Worm (Caenorhabditis elegans) whole organism, L2 larva: ENCODE data around the gene C27A2.8.

Source experiments
- C34F6.9 ChIP-seq: fragments of 150-350 bp; optimal IDR thresholded peaks from 2 replicates; lab custom pipeline; 2014; ENCODE audit warnings: missing biosample characterization, missing genetic modification characterization
- R02D3.7 ChIP-seq: fragments of 150-350 bp; optimal IDR thresholded peaks from 2 replicates; lab custom pipeline; 2014; ENCODE audit warnings: missing biosample characterization, missing genetic modification characterization
- Y55F3AM.14 ChIP-seq: fragments of 200-800 bp; sonication (Bioruptor generic); optimal IDR thresholded peaks from 2 replicates; lab custom pipeline; 2018; ENCODE audit warnings: mild to moderate bottlenecking, missing genetic modification characterization, missing compliant biosample characterization
- ZK546.5 ChIP-seq: sonication (generic microtip); optimal IDR thresholded peaks from 2 replicates; lab custom pipeline; 2017; ENCODE audit warnings: missing biosample characterization, missing genetic modification characterization
- aly-2 ChIP-seq: fragments of 150-350 bp; optimal IDR thresholded peaks from 2 replicates; lab custom pipeline; 2014; ENCODE audit warnings: missing biosample characterization, missing genetic modification characterization
- ama-1 ChIP-seq: fragments of 150-350 bp; optimal IDR thresholded peaks from 2 replicates; lab custom pipeline; 2018; ENCODE audit warnings: inconsistent platforms
- blmp-1 ChIP-seq: sonication (generic microtip); optimal IDR thresholded peaks from 2 replicates; lab custom pipeline; 2017; ENCODE audit warnings: missing genetic modification characterization, mild to moderate bottlenecking, missing compliant biosample characterization, antibody characterized with exemption, moderate library complexity; ENCODE audit not compliant: insufficient read depth
- ceh-16 ChIP-seq: fragments of 150-350 bp; optimal IDR thresholded peaks from 2 replicates; lab custom pipeline; 2014; ENCODE audit warnings: missing biosample characterization, missing genetic modification characterization
- ceh-82 ChIP-seq: fragments of 150-350 bp; optimal IDR thresholded peaks from 2 replicates; lab custom pipeline; 2014; ENCODE audit warnings: missing biosample characterization, missing genetic modification characterization
- crh-2 ChIP-seq: sonication (generic microtip); optimal IDR thresholded peaks from 2 replicates; lab custom pipeline; 2017; ENCODE audit warnings: missing biosample characterization, missing genetic modification characterization
- dmd-4 ChIP-seq: sonication (generic microtip); optimal IDR thresholded peaks from 2 replicates; lab custom pipeline; 2017; ENCODE audit warnings: missing biosample characterization, missing genetic modification characterization
- elt-3 ChIP-seq: sonication (generic microtip); optimal IDR thresholded peaks from 2 replicates; lab custom pipeline; 2017; ENCODE audit warnings: missing biosample characterization, missing genetic modification characterization
- fos-1 ChIP-seq: fragments of 150-350 bp; optimal IDR thresholded peaks from 2 replicates; lab custom pipeline; 2014; ENCODE audit warnings: missing biosample characterization, missing genetic modification characterization
- gmeb-1 ChIP-seq: fragments of 150-350 bp; optimal IDR thresholded peaks from 2 replicates; lab custom pipeline; 2014; ENCODE audit warnings: missing biosample characterization, missing genetic modification characterization
- lin-11 ChIP-seq: fragments of 150-350 bp; sonication (generic microtip); optimal IDR thresholded peaks from 2 replicates; lab custom pipeline; 2014; ENCODE audit warnings: missing biosample characterization, missing genetic modification characterization, inconsistent platforms, mixed read lengths
- lin-13 ChIP-seq: fragments of 150-350 bp; optimal IDR thresholded peaks from 2 replicates; lab custom pipeline; 2014; ENCODE audit warnings: missing biosample characterization, missing genetic modification reagents, missing genetic modification characterization
- lin-39 ChIP-seq: fragments of 150-350 bp; optimal IDR thresholded peaks from 2 replicates; lab custom pipeline; 2014; ENCODE audit warnings: missing biosample characterization, missing genetic modification reagents, missing genetic modification characterization
- lsy-2 ChIP-seq, 2 experiments: fragments of 150-350 bp in 1 of 2; sonication (generic microtip) in 1 of 2; optimal IDR thresholded peaks; 2 replicates each; lab custom pipeline; 2014 to 2017; ENCODE audit warnings: missing biosample characterization in 2 of 2, missing genetic modification characterization in 2 of 2
- mab-5 ChIP-seq: fragments of 150-350 bp; optimal IDR thresholded peaks from 2 replicates; lab custom pipeline; 2014; ENCODE audit warnings: missing biosample characterization, missing genetic modification characterization
- mdl-1 ChIP-seq, 2 experiments: fragments of 150-350 bp in 1 of 2; sonication (generic microtip) in 1 of 2; optimal IDR thresholded peaks; 2 replicates each; lab custom pipeline; 2017; ENCODE audit warnings: missing biosample characterization in 2 of 2, missing genetic modification characterization in 2 of 2
- nhr-10 ChIP-seq: sonication (generic microtip); optimal IDR thresholded peaks from 2 replicates; lab custom pipeline; 2017; ENCODE audit warnings: missing biosample characterization, missing genetic modification characterization
- nhr-11 ChIP-seq: fragments of 150-350 bp; optimal IDR thresholded peaks from 2 replicates; lab custom pipeline; 2014; ENCODE audit warnings: missing biosample characterization, missing genetic modification characterization
- nhr-12 ChIP-seq: fragments of 150-350 bp; optimal IDR thresholded peaks from 2 replicates; lab custom pipeline; 2014; ENCODE audit warnings: missing biosample characterization, missing genetic modification characterization
- nhr-129 ChIP-seq: fragments of 150-350 bp; optimal IDR thresholded peaks from 2 replicates; lab custom pipeline; 2014; ENCODE audit warnings: missing biosample characterization, missing genetic modification characterization
- nhr-21 ChIP-seq: fragments of 150-350 bp; optimal IDR thresholded peaks from 2 replicates; lab custom pipeline; 2014; ENCODE audit warnings: missing biosample characterization, missing genetic modification characterization
- nhr-23 ChIP-seq: fragments of 150-350 bp; optimal IDR thresholded peaks from 2 replicates; lab custom pipeline; 2014; ENCODE audit warnings: missing biosample characterization, missing genetic modification reagents, missing genetic modification characterization
- nhr-237 ChIP-seq: fragments of 150-350 bp; optimal IDR thresholded peaks from 2 replicates; lab custom pipeline; 2014; ENCODE audit warnings: missing biosample characterization, missing genetic modification characterization
- nhr-25 ChIP-seq: fragments of 150-350 bp; sonication (generic microtip); optimal IDR thresholded peaks from 3 replicates; lab custom pipeline; 2014; ENCODE audit warnings: missing biosample characterization, missing genetic modification characterization
- nhr-6 ChIP-seq: fragments of 150-350 bp; optimal IDR thresholded peaks from 2 replicates; lab custom pipeline; 2014; ENCODE audit warnings: missing biosample characterization, missing genetic modification characterization
- nhr-77 ChIP-seq: fragments of 150-350 bp; optimal IDR thresholded peaks from 2 replicates; lab custom pipeline; 2014; ENCODE audit warnings: missing biosample characterization, missing genetic modification characterization
- peb-1 ChIP-seq: fragments of 150-350 bp; optimal IDR thresholded peaks from 2 replicates; lab custom pipeline; 2014; ENCODE audit warnings: missing biosample characterization, missing genetic modification characterization
- sem-4 ChIP-seq: fragments of 150-350 bp; optimal IDR thresholded peaks from 2 replicates; lab custom pipeline; 2014; ENCODE audit warnings: missing biosample characterization, missing genetic modification reagents, missing genetic modification characterization
- skn-1 ChIP-seq: sonication (generic microtip); optimal IDR thresholded peaks from 2 replicates; lab custom pipeline; 2017; ENCODE audit warnings: missing biosample characterization, missing genetic modification characterization
- sma-3 ChIP-seq: sonication (generic microtip); optimal IDR thresholded peaks from 2 replicates; lab custom pipeline; 2016; ENCODE audit warnings: missing genetic modification reagents, missing genetic modification characterization, missing compliant biosample characterization
- sma-9 ChIP-seq, 2 experiments: fragments of 150-350 bp in 1 of 2; sonication (generic microtip) in 1 of 2; optimal IDR thresholded peaks; 2 replicates each; lab custom pipeline; 2014 to 2016; ENCODE audit warnings: missing genetic modification characterization in 2 of 2, mild to moderate bottlenecking in 1 of 2, missing biosample characterization in 1 of 2, missing compliant biosample characterization in 1 of 2, missing genetic modification reagents in 1 of 2, moderate library complexity in 1 of 2
- snpc-4 ChIP-seq: fragments of 150-350 bp; optimal IDR thresholded peaks from 2 replicates; lab custom pipeline; 2014; ENCODE audit warnings: missing biosample characterization, missing genetic modification characterization
- unc-39 ChIP-seq: fragments of 150-350 bp; optimal IDR thresholded peaks from 2 replicates; lab custom pipeline; 2014; ENCODE audit warnings: missing biosample characterization, missing genetic modification characterization
- unc-55 ChIP-seq: fragments of 150-350 bp; sonication (generic microtip); optimal IDR thresholded peaks from 3 replicates; lab custom pipeline; 2014; ENCODE audit warnings: missing biosample characterization, missing genetic modification reagents, missing genetic modification characterization
- zag-1 ChIP-seq: fragments of 150-350 bp; optimal IDR thresholded peaks from 2 replicates; lab custom pipeline; 2014; ENCODE audit warnings: missing biosample characterization, missing genetic modification characterization
- ztf-1 ChIP-seq: fragments of 200-800 bp; sonication (Bioruptor generic); conservative IDR thresholded peaks from 2 replicates; pipeline ENCODE4 v1.3.6; 2022; ENCODE audit warnings: missing genetic modification characterization, missing compliant biosample characterization
- ztf-11 ChIP-seq: sonication (generic microtip); optimal IDR thresholded peaks from 2 replicates; lab custom pipeline; 2017; ENCODE audit warnings: missing biosample characterization, missing genetic modification characterization
- ztf-4 ChIP-seq: fragments of 150-350 bp; optimal IDR thresholded peaks from 2 replicates; lab custom pipeline; 2014; ENCODE audit warnings: missing biosample characterization, missing genetic modification characterization

The C27A2.8 gene

DNA sequence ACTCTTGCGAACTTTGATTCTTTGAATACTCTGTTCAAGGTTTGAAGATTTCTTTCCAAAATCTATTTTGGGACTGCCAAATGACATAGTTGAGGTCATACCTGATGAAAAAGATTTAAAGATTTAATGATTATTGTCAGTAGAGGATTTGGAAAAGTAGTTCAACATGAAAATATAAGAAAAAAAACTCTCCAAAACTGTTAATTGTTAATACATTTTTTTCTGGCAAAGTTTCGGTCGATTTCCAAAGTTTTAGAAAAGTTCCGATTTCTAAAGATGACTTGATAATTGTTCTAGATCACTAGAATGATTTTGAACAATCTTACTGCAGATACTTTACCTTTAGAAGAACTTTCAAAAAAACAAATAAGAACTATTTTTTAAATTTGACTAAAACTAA is 3.4 kb upstream of the C27A2.8 start, which contains the start of gene C27A2.7:
Gene C27A2.7, minus strand, starts transcription at position 101 of the 400 bp plus-strand sequence.
- TF ChIP-seq sem-4 (tag; lab: Kevin White, UChicago), result no peak
- no peak for TF ChIP-seq nhr-23 (tag; lab: Kevin White, UChicago)
- TF ChIP-seq nhr-25 (tag; lab: Kevin White, UChicago), result no peak
- TF ChIP-seq crh-2 (tag; lab: Kevin White, UChicago), result no peak
- TF ChIP-seq peb-1 (tag; lab: Kevin White, UChicago), result no peak
- TF ChIP-seq aly-2 (tag; lab: Kevin White, UChicago), result no peak
- TF ChIP-seq sma-9 (GFP tag; optimal IDR thresholded peaks at IDR 0.05; lab: Kevin White, UChicago), result no peak
- no peak for TF ChIP-seq sma-9 (tag; optimal IDR thresholded peaks at IDR 0.05; lab: Kevin White, UChicago)
- TF ChIP-seq ama-1 (lab: Kevin White, UChicago), result no peak
- TF ChIP-seq elt-3 (tag; lab: Kevin White, UChicago), result no peak
- TF ChIP-seq blmp-1 (tag; lab: Kevin White, UChicago), result no peak
- no peak for TF ChIP-seq nhr-129 (tag; lab: Kevin White, UChicago)
- no peak for TF ChIP-seq snpc-4 (tag; lab: Kevin White, UChicago)
- no peak for TF ChIP-seq nhr-21 (tag; lab: Kevin White, UChicago)

DNA sequence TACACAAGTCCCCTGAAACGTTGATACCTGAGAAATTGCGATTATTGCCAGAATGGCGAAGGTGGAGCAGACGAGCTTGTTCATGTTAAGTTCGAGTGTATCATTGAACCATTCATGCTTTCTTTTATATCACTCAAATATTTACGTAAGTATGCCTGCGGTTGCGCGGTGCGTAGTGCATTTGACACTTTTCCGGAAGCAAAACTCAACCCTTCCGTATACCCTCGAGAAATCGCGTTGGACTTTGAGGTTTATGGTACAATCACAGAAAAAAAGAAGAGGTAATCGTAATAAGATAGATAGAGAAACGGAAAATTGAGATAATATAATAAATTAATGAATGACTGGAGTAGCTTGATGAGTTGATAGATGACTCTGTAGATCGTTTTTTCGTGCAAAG is 1.7 kb upstream of the C27A2.8 start, which contains the start of gene idpb-2:
Gene idpb-2, minus strand, starts transcription at position 101 of the 400 bp plus-strand sequence.
- no peak for TF ChIP-seq lin-13 (GFP tag; lab: Kevin White, UChicago)
- no peak for TF ChIP-seq gmeb-1 (tag; lab: Kevin White, UChicago)
- no peak for TF ChIP-seq ama-1 (lab: Kevin White, UChicago)
- TF ChIP-seq sma-9 (GFP tag; optimal IDR thresholded peaks at IDR 0.05; lab: Kevin White, UChicago), result no peak
- no peak for TF ChIP-seq sma-9 (tag; optimal IDR thresholded peaks at IDR 0.05; lab: Kevin White, UChicago)
- no peak for TF ChIP-seq snpc-4 (tag; lab: Kevin White, UChicago)
- TF ChIP-seq ceh-82 (tag; lab: Kevin White, UChicago), result no peak
- TF ChIP-seq R02D3.7 (tag; lab: Kevin White, UChicago), result no peak
- TF ChIP-seq lin-11, result no peak
- no peak for TF ChIP-seq dmd-4
- TF ChIP-seq, all 48 proteins: peak for 0

DNA sequence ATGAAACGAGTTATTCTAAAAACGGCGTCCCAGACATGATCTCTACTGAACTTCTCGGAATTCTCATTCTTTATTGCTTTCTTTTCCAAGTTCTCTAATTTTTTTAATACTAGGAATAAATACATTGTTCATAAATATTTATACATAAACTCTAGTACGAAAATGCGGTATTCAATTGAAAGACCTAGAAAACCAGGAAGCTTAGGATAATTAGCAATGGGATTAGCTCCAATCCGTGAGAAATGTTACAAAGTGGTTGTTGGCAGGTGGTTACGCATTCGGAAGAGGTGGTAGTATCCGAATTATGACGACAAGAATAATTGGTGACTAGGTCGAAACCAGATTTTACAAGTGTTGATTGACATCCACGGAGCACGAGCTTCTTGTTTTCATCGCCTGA is 876 bp downstream of the C27A2.8 start:
- TF ChIP-seq unc-55 (GFP tag; lab: Kevin White, UChicago) (no peak), ZK546.5 (tag; lab: Kevin White, UChicago) (no peak), sma-9 (GFP tag; optimal IDR thresholded peaks at IDR 0.05; lab: Kevin White, UChicago) (no peak), sma-9 (tag; optimal IDR thresholded peaks at IDR 0.05; lab: Kevin White, UChicago) (no peak), skn-1 (tag; lab: Kevin White, UChicago) (no peak), blmp-1 (tag; lab: Kevin White, UChicago) (no peak)

DNA sequence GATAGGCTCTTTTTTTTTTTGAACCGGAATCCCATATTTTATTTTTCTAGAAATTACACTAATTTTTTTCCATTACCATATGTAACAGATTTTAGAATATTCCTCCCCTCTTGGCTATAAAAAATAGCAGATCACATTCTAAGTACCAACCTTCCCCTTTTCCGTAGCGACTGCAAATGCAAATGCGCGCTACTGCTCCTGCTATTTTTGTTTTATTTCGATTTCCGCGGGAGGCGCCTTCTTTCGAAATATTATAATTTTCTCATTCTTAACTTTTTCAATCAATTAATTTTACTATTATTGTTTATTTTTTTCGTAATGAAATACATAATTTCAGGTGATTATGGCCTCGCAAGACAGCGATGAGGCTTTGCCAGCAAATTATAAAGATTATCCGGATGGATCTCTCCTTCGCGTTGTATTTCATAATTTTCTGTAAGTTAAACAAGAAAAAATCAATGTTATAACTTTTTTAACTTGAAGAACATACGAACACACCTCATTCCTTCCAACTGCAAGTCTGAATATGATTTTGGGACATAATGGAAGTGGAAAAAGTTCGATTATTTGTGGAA is 6.0 kb downstream of the C27A2.8 start, which contains the start of gene smc-5:
Gene smc-5, plus strand, starts transcription at position 332 of the 575 bp plus-strand sequence.
- peak; percentile 82 for TF ChIP-seq snpc-4 (tag; lab: Kevin White, UChicago)
- no peak for TF ChIP-seq ZK546.5 (tag; lab: Kevin White, UChicago)
- TF ChIP-seq gmeb-1 (tag; lab: Kevin White, UChicago), result peak; percentile 80
- TF ChIP-seq nhr-237 (tag; lab: Kevin White, UChicago), result no peak
- TF ChIP-seq nhr-25 (tag; lab: Kevin White, UChicago), result no peak
- no peak for TF ChIP-seq nhr-6 (tag; lab: Kevin White, UChicago)
- TF ChIP-seq ceh-82 (tag; lab: Kevin White, UChicago), result no peak
- TF ChIP-seq mdl-1 (tag; optimal IDR thresholded peaks at IDR 0.05; lab: Kevin White, UChicago), result no peak
- no peak for TF ChIP-seq ztf-1 (GFP tag; lab: Robert Waterston, UW)
- no peak for TF ChIP-seq nhr-23 (tag; lab: Kevin White, UChicago)
- peak; percentile 9 for TF ChIP-seq blmp-1 (tag; lab: Kevin White, UChicago)
- no peak for TF ChIP-seq nhr-10 (tag; lab: Kevin White, UChicago)
- TF ChIP-seq lin-11, result peak; percentile 10
- TF ChIP-seq unc-55 (GFP tag; lab: Kevin White, UChicago), result peak; percentile 94
- TF ChIP-seq lin-13 (GFP tag; lab: Kevin White, UChicago), result peak; percentile 78
- no peak for TF ChIP-seq skn-1 (tag; lab: Kevin White, UChicago)
- no peak for TF ChIP-seq nhr-77 (tag; lab: Kevin White, UChicago)
- peak; percentile 50 to 88 for TF ChIP-seq lsy-2 (tag; optimal IDR thresholded peaks at IDR 0.05; lab: Kevin White, UChicago)
- no peak for TF ChIP-seq ztf-11 (tag; lab: Kevin White, UChicago)
- peak; percentile 40 for TF ChIP-seq fos-1 (tag; lab: Kevin White, UChicago)
- no peak for TF ChIP-seq elt-3 (tag; lab: Kevin White, UChicago)
- no peak for TF ChIP-seq lin-39 (tag; lab: Kevin White, UChicago)
- no peak for TF ChIP-seq ceh-16 (tag; lab: Kevin White, UChicago)
- no peak for TF ChIP-seq zag-1 (tag; lab: Kevin White, UChicago)
- TF ChIP-seq unc-39 (tag; lab: Kevin White, UChicago), result no peak
- no peak for TF ChIP-seq R02D3.7 (tag; lab: Kevin White, UChicago)
- peak; percentile 78 for TF ChIP-seq nhr-129 (tag; lab: Kevin White, UChicago)
- no peak for TF ChIP-seq ztf-4
- peak; percentile 62 for TF ChIP-seq sma-9 (GFP tag; optimal IDR thresholded peaks at IDR 0.05; lab: Kevin White, UChicago)
- TF ChIP-seq sma-9 (tag; optimal IDR thresholded peaks at IDR 0.05; lab: Kevin White, UChicago), result no peak
- TF ChIP-seq nhr-21 (tag; lab: Kevin White, UChicago), result peak; percentile 28
- no peak for TF ChIP-seq nhr-12 (tag; lab: Kevin White, UChicago)
- no peak for TF ChIP-seq mab-5 (tag; lab: Kevin White, UChicago)
- no peak for TF ChIP-seq nhr-11 (tag; lab: Kevin White, UChicago)
- no peak for TF ChIP-seq Y55F3AM.14
- peak; percentile 77 for TF ChIP-seq crh-2 (tag; lab: Kevin White, UChicago)
- TF ChIP-seq C34F6.9 (tag; lab: Kevin White, UChicago), result peak; percentile 83
- TF ChIP-seq sma-3 (GFP tag; lab: Kevin White, UChicago), result peak; percentile 69
